Fruit fly (Drosophila melanogaster): ENCODE measurements around the gene CG42327.

Gene CG42327

DNA sequence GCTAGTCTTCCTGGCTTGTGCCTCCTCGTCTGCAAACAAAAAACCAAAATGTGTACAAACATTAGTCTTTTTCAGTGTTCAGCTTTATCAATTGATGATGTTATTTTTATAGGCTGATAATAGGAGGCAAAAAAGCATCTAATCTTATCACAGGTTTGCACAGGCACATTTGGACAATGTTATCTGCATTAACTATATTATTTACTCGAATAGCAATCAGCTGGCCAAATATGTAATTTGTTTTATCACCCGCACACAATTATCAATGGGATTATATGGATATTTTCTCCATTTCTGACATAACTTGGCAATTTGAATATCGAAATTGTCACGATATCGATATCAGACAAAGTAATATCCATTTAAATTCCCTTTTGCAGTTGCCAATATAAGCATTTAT is 18.4 kb upstream of the CG42327 start:
- TF ChIP-seq GATAe (GFP tag; conservative IDR thresholded peaks at IDR 0.05), result peak; percentile 35; the same call in 1 of the 2 replicates
- no peak for TF ChIP-seq scrt (GFP tag; optimal IDR thresholded peaks at IDR 0.05)
- TF ChIP-seq sug (tag; optimal IDR thresholded peaks at IDR 0.05), result peak; percentile 7
- TF ChIP-seq HHEX (GFP tag; optimal IDR thresholded peaks at IDR 0.05), result peak; percentile 12
- no peak for TF ChIP-seq Elba2 (GFP tag; optimal IDR thresholded peaks at IDR 0.05)
- peak; percentile 66 for TF ChIP-seq CG34376 (GFP tag; optimal IDR thresholded peaks at IDR 0.05)
- TF ChIP-seq exex (tag; optimal IDR thresholded peaks at IDR 0.05), result peak; percentile 94

DNA sequence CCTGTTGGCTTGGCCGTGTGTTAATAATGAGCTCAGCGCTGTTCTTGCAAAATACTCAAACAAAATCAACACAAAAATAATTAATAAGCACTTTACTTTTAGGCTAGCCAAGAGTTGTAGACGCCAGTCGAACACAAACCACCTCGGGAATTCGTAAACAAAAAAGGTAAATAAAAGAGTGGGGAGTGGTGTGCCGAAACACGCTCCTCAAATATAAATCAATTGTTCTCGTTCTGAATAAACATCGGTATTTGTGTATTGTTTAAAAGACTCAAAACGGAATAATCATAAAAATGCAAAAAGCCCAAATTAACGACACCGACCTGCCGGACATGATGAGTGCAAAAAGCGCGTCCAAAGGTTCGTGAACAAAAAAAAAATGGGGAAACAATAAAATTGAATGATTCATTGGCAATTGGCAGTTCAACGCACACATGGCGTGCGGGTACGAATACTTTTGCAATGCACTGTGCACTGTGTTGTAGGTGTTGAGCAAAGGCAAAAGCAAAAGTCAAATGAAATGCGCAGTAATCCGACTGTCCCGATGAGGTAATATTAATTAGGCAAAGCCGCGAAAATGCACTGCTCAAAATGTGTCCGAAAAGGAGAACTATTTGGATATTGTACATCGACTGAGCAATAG is 15.9 kb upstream of the CG42327 start:
- peak; percentile 37 for TF ChIP-seq CG13624 (GFP tag; optimal IDR thresholded peaks at IDR 0.05)
- peak; percentile 63 for TF ChIP-seq mirr (GFP tag; optimal IDR thresholded peaks at IDR 0.05)
- TF ChIP-seq CG2678 (tag; optimal IDR thresholded peaks at IDR 0.05), result peak; percentile 35
- peak; percentile 78 for TF ChIP-seq Meics (GFP tag; optimal IDR thresholded peaks at IDR 0.05)
- peak; percentile 25 for TF ChIP-seq lab (GFP tag; optimal IDR thresholded peaks at IDR 0.05)
- 0 out of 2 replicates have a peak, but pooled peaks have one; percentile 8 for TF ChIP-seq klu (GFP tag; IDR thresholded peaks at IDR 0.05)
- peak; percentile 8 for TF ChIP-seq exex (tag; optimal IDR thresholded peaks at IDR 0.05)
- TF ChIP-seq CG10543 (GFP tag; optimal IDR thresholded peaks at IDR 0.05), result peak; percentile 56
- peak; percentile 38; the same call in 1 of the 2 replicates for TF ChIP-seq CG9932 (GFP tag; IDR thresholded peaks at IDR 0.05)
- TF ChIP-seq CG6654 (GFP tag; optimal IDR thresholded peaks at IDR 0.05), result no peak
- peak; percentile 33; the same call in 1 of the 2 replicates for TF ChIP-seq slbo (GFP tag; IDR thresholded peaks at IDR 0.05)
- peak; percentile 32 for TF ChIP-seq CG2120 (GFP tag; optimal IDR thresholded peaks at IDR 0.05)
- no peak for TF ChIP-seq CG2116 (GFP tag; optimal IDR thresholded peaks at IDR 0.05)
- TF ChIP-seq dan (GFP tag; IDR thresholded peaks at IDR 0.05), result no peak
- TF ChIP-seq gro (GFP tag; optimal IDR thresholded peaks at IDR 0.05), result peak; percentile 19
- peak; percentile 5 for TF ChIP-seq mam (GFP tag; optimal IDR thresholded peaks at IDR 0.05)
- TF ChIP-seq tup (GFP tag; optimal IDR thresholded peaks at IDR 0.05), result no peak
- TF ChIP-seq crc (GFP tag; optimal IDR thresholded peaks at IDR 0.05), result no peak
- peak; percentile 16 for TF ChIP-seq CG6813 (GFP tag; optimal IDR thresholded peaks at IDR 0.05)
- TF ChIP-seq pfk (GFP tag; optimal IDR thresholded peaks at IDR 0.05), result no peak
- 0 out of 2 replicates have a peak, but pooled peaks have one; percentile 36 for TF ChIP-seq sob (GFP tag; IDR thresholded peaks at IDR 0.05)
- no peak for TF ChIP-seq CG17829 (tag; optimal IDR thresholded peaks at IDR 0.05)
- peak; percentile 79 for TF ChIP-seq CG8388 (GFP tag; optimal IDR thresholded peaks at IDR 0.05)
- TF ChIP-seq CG3407 (GFP tag; optimal IDR thresholded peaks at IDR 0.05), result no peak
- peak; percentile 10 for TF ChIP-seq lbe (GFP tag; optimal IDR thresholded peaks at IDR 0.05)
- TF ChIP-seq chinmo (GFP tag; IDR thresholded peaks at IDR 0.05; ENCODE audit: partially characterized antibody), result 0 out of 4 replicates have a peak, but pooled peaks have one; percentile 54
- TF ChIP-seq lilli (GFP tag; optimal IDR thresholded peaks at IDR 0.05), result peak; percentile 25
- peak; percentile 72 for TF ChIP-seq sd (tag; optimal IDR thresholded peaks at IDR 0.05)
- 0 out of 2 replicates have a peak, but pooled peaks have one; percentile 19 for TF ChIP-seq Atf6 (GFP tag; IDR thresholded peaks at IDR 0.05)
- TF ChIP-seq sens (GFP tag), result peak; percentile 38
- TF ChIP-seq CG9215 (GFP tag; IDR thresholded peaks at IDR 0.05), result no peak

DNA sequence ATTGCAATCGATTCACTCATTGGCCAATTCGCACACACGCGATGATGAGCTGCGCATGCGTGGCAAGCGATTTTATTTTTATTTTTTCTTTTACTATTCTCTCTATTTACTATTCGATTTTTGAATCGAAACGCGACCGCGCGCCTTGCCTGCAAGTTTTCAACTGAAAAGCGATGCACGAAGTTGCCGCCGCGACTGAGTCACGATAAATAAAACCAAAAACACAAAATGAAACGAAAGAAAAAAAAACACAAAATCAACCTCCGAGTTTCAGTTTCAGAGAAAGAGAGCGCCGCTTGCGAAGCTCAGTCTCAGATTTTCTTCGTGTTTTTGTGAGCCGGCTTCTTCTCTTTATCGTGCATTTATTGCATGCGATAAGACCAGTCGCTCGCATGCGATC is 9.1 kb upstream of the CG42327 start:
- TF ChIP-seq CG12219 (GFP tag; optimal IDR thresholded peaks at IDR 0.05) (no peak), Usf (GFP tag; optimal IDR thresholded peaks at IDR 0.05) (no peak), nerfin-2 (GFP tag; IDR thresholded peaks at IDR 0.05; ENCODE audit: partially characterized antibody) (no peak), NK7.1 (GFP tag; optimal IDR thresholded peaks at IDR 0.05) (no peak), pho (GFP tag; optimal IDR thresholded peaks at IDR 0.05) (no peak), row (GFP tag; IDR thresholded peaks at IDR 0.05) (no peak), ATbp (GFP tag; optimal IDR thresholded peaks at IDR 0.05) (peak; percentile 2), CG11695 (GFP tag; IDR thresholded peaks at IDR 0.05) (no peak), zen2 (GFP tag; IDR thresholded peaks at IDR 0.05; ENCODE audit: partially characterized antibody) (no peak), odd (GFP tag; optimal IDR thresholded peaks at IDR 0.05) (no peak), CG15269 (tag; optimal IDR thresholded peaks at IDR 0.05) (no peak), cwo (GFP tag; optimal IDR thresholded peaks at IDR 0.05) (no peak)
